Worm (Caenorhabditis elegans) whole organism, late embryonic: Measurements from ENCODE around the gene mca-1.
A peak's percentile ranks its signal among the peaks of the same experiment; 100 is the strongest.

Experiments used
- C38D4.7 ChIP-seq: fragments of 200-800 bp; sonication (Bioruptor generic); optimal IDR thresholded peaks from 2 replicates; lab custom pipeline; 2018; ENCODE audit warnings: mild to moderate bottlenecking, missing genetic modification characterization, moderate library complexity, missing compliant biosample characterization
- F13H6.1 ChIP-seq: sonication (generic microtip); optimal IDR thresholded peaks from 2 replicates; lab custom pipeline; 2016; ENCODE audit warnings: missing genetic modification characterization, missing compliant biosample characterization
- K09A11.1 ChIP-seq: sonication (generic microtip); optimal IDR thresholded peaks from 2 replicates; lab custom pipeline; 2017; ENCODE audit warnings: antibody characterized with exemption, mild to moderate bottlenecking, missing genetic modification characterization, missing compliant biosample characterization; ENCODE audit not compliant: insufficient read depth
- T23F11.4 ChIP-seq: fragments of 200-800 bp; sonication (Bioruptor generic); optimal IDR thresholded peaks from 2 replicates; lab custom pipeline; 2018; ENCODE audit warnings: mild to moderate bottlenecking, missing genetic modification characterization, missing compliant biosample characterization
- Y22D7AL.16 ChIP-seq: sonication (generic microtip); optimal IDR thresholded peaks from 2 replicates; lab custom pipeline; 2016; ENCODE audit warnings: missing genetic modification characterization, missing compliant biosample characterization
- ceh-14 ChIP-seq: sonication (generic microtip); optimal IDR thresholded peaks from 2 replicates; lab custom pipeline; 2016; ENCODE audit warnings: missing genotype, missing genetic modification characterization, missing compliant biosample characterization
- ceh-18 ChIP-seq: sonication (generic microtip); optimal IDR thresholded peaks from 2 replicates; lab custom pipeline; 2016; ENCODE audit warnings: missing genetic modification characterization, missing compliant biosample characterization
- ceh-19 ChIP-seq: fragments of 200-800 bp; sonication (Bioruptor generic); optimal IDR thresholded peaks from 2 replicates; lab custom pipeline; 2018; ENCODE audit warnings: mild to moderate bottlenecking, missing genetic modification characterization, missing compliant biosample characterization
- ceh-31 ChIP-seq: sonication (generic microtip); optimal IDR thresholded peaks from 2 replicates; lab custom pipeline; 2016; ENCODE audit warnings: missing genetic modification characterization, missing compliant biosample characterization
- ceh-9 ChIP-seq: sonication (generic microtip); optimal IDR thresholded peaks from 2 replicates; lab custom pipeline; 2016; ENCODE audit warnings: mild to moderate bottlenecking, missing genetic modification characterization, inconsistent platforms, missing compliant biosample characterization
- elt-2 ChIP-seq: sonication (generic microtip); optimal IDR thresholded peaks from 2 replicates; lab custom pipeline; 2016; ENCODE audit warnings: missing genetic modification reagents, missing genetic modification characterization, missing compliant biosample characterization
- ets-4 ChIP-seq: sonication (generic microtip); optimal IDR thresholded peaks from 2 replicates; lab custom pipeline; 2016; ENCODE audit warnings: missing genetic modification characterization, missing compliant biosample characterization
- fax-1 ChIP-seq: sonication (generic microtip); optimal IDR thresholded peaks from 2 replicates; lab custom pipeline; 2016; ENCODE audit warnings: missing genotype, missing genetic modification characterization, missing compliant biosample characterization
- fkh-10 ChIP-seq: fragments of 150-350 bp; optimal IDR thresholded peaks from 2 replicates; lab custom pipeline; 2014; ENCODE audit warnings: missing biosample characterization, missing genetic modification reagents, missing genetic modification characterization
- hlh-13 ChIP-seq: fragments of 200-800 bp; sonication (Bioruptor generic); optimal IDR thresholded peaks from 2 replicates; lab custom pipeline; 2018; ENCODE audit warnings: mild to moderate bottlenecking, missing genetic modification characterization, missing compliant biosample characterization
- hlh-30 ChIP-seq: sonication (generic microtip); optimal IDR thresholded peaks from 2 replicates; lab custom pipeline; 2017; ENCODE audit warnings: antibody characterized with exemption, missing genetic modification characterization, missing compliant biosample characterization; ENCODE audit not compliant: insufficient read depth
- lin-11 ChIP-seq: fragments of 200-800 bp; sonication (Bioruptor generic); optimal IDR thresholded peaks from 2 replicates; lab custom pipeline; 2018; ENCODE audit warnings: mild to moderate bottlenecking, missing genetic modification characterization, missing compliant biosample characterization
- madf-2 ChIP-seq: sonication (generic microtip); optimal IDR thresholded peaks from 2 replicates; lab custom pipeline; 2017; ENCODE audit warnings: missing genetic modification characterization, missing compliant biosample characterization
- mec-3 ChIP-seq: sonication (generic microtip); optimal IDR thresholded peaks from 2 replicates; lab custom pipeline; 2016; ENCODE audit warnings: borderline replicate concordance, missing genetic modification characterization, missing compliant biosample characterization
- nfya-1 ChIP-seq: sonication (generic microtip); optimal IDR thresholded peaks from 2 replicates; lab custom pipeline; 2017; ENCODE audit warnings: missing genetic modification characterization, mild to moderate bottlenecking, missing compliant biosample characterization, antibody characterized with exemption, moderate library complexity
- odd-2 ChIP-seq: sonication (generic microtip); optimal IDR thresholded peaks from 2 replicates; lab custom pipeline; 2017; ENCODE audit warnings: antibody characterized with exemption, mild to moderate bottlenecking, missing genetic modification characterization, missing compliant biosample characterization
- pat-9 ChIP-seq: fragments of 200-800 bp; sonication (Bioruptor generic); optimal IDR thresholded peaks from 2 replicates; lab custom pipeline; 2018; ENCODE audit warnings: mild to moderate bottlenecking, missing genetic modification characterization, moderate library complexity, missing compliant biosample characterization
- pax-1 ChIP-seq: fragments of 150-350 bp; optimal IDR thresholded peaks from 2 replicates; lab custom pipeline; 2014; ENCODE audit warnings: missing biosample characterization, missing genetic modification characterization
- pha-4 ChIP-seq: fragments of 150-350 bp; optimal IDR thresholded peaks from 2 replicates; lab custom pipeline; 2018; ENCODE audit warnings: missing biosample characterization, missing genetic modification reagents, missing genetic modification characterization
- sox-4 ChIP-seq: sonication (generic microtip); optimal IDR thresholded peaks from 2 replicates; lab custom pipeline; 2017; ENCODE audit warnings: mild to moderate bottlenecking, missing genetic modification characterization, inconsistent platforms, missing compliant biosample characterization
- unc-42 ChIP-seq: sonication (generic microtip); optimal IDR thresholded peaks from 2 replicates; lab custom pipeline; 2016; ENCODE audit warnings: missing genotype, missing genetic modification characterization, missing compliant biosample characterization
- ztf-16 ChIP-seq: sonication (generic microtip); optimal IDR thresholded peaks from 2 replicates; lab custom pipeline; 2017; ENCODE audit warnings: missing genetic modification characterization, missing compliant biosample characterization

Gene mca-1

ce11 chrIV:9677226-9677992 lies 42.7 kb upstream of the mca-1 start:
- TF ChIP-seq unc-42 (tag; lab: Kevin White, UChicago) (peak; percentile 88), ceh-18 (tag; lab: Kevin White, UChicago) (peak; percentile 7), elt-2 (peak; percentile 71), hlh-30 (tag; lab: Kevin White, UChicago) (peak; percentile 45), K09A11.1 (tag; lab: Kevin White, UChicago) (no peak), ceh-14 (no peak), hlh-13 (GFP tag; lab: Kevin White, UChicago) (no peak), ceh-31 (tag; lab: Kevin White, UChicago) (peak; percentile 53), C38D4.7 (GFP tag; lab: Kevin White, UChicago) (no peak), ceh-19 (no peak), nfya-1 (tag; lab: Kevin White, UChicago) (no peak)

- TF ChIP-seq ceh-14 (no peak), elt-2 (peak; percentile 34)
- TF ChIP-seq, all 69 proteins: peak for 1
Measured at ce11 chrIV:9676535-9676934, 41.8 kb upstream of the mca-1 start.

DNA sequence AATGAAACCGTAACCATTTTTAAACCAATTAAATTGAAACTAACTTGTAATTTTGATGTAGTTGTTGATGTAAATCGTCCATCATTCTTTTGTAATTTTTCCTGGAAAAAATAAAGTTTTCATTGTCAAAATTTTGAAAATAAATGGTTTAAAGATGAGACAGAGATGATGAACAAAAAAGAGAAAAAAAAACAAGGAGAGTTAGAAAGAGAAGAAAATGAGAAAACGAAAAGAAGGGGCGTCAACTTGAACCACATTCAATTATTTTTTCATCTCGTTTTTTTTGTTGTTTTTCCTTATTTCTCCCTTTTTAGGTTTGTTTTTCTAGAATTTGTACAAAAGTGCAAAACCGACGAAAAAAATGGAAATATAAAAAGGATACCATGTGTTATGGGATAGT lies 40.8 kb upstream of the mca-1 start, which contains the start of gene nhr-34:
TSS of gene nhr-34 (minus strand) at position 101 of the 400 bp plus-strand sequence.
- TF ChIP-seq unc-42 (tag; lab: Kevin White, UChicago) (peak; percentile 14), F13H6.1 (tag; lab: Kevin White, UChicago) (no peak), pat-9 (tag; lab: Kevin White, UChicago) (no peak)

DNA sequence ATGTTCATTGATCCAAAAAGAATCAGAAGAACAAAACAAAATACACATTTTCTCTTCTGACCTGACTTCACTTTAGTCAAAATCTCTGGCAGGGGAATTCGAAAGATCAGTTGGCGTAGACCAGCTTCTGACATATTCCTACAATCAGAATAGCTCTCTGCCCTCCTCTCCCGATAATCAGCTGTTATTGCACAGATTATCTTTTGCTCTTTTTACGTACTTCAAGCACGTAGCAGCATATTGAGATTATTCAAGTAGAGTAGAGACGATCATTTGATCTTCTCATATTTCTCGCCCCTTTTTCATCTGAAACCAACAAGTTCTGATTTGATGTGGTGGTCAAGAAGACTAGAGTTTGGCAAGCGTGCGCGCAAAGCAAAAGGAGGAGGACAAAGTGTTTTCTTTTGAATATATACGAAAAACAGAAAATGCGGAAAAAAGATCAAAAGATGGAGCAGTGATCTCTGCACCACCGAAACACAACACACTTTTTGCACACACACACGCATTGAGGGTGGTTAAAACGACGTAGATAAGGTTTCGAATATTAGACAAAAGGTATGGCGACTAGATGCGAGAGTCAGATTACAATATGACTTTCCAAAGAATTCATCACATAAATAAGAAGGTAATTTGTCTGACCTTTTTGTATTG lies 39.1 kb upstream of the mca-1 start:
- TF ChIP-seq F13H6.1 (tag; lab: Kevin White, UChicago) (no peak), ets-4 (tag; lab: Kevin White, UChicago) (no peak), nfya-1 (tag; lab: Kevin White, UChicago) (no peak), odd-2 (tag; lab: Kevin White, UChicago) (no peak), ceh-9 (no peak), pha-4 (no peak), Y22D7AL.16 (no peak)

DNA sequence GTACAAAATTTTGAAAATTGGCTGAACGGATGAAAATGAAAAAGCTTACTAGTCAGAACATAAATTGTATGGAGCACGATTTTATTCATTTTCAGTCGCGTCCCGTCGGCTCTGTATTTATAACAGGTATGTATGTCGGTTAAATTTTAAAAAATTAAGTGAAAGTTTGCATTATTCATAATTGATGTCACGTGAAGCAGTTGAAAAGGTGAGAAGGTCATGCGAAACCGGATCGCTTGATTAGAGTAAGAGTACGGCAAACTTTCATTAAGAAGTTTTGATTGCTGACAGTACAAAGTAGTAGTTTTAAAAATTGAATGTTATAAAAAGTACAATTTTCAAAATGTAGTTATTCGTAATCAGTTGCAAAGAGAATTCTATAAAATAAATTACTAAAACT lies 38.5 kb upstream of the mca-1 start:
- TF ChIP-seq madf-2 (tag; lab: Kevin White, UChicago) (no peak), fax-1 (tag; lab: Kevin White, UChicago) (no peak), T23F11.4 (GFP tag; lab: Kevin White, UChicago) (no peak), hlh-30 (tag; lab: Kevin White, UChicago) (no peak), lin-11 (tag; lab: Kevin White, UChicago) (no peak), mec-3 (tag; lab: Kevin White, UChicago) (no peak), pax-1 (tag; lab: Kevin White, UChicago) (no peak), ztf-16 (tag; lab: Kevin White, UChicago) (no peak), pha-4 (no peak), ceh-31 (tag; lab: Kevin White, UChicago) (no peak), fkh-10 (GFP tag; lab: Kevin White, UChicago) (no peak), sox-4 (no peak)

- TF ChIP-seq hlh-30 (tag; lab: Kevin White, UChicago): peak; percentile 30
- TF ChIP-seq ceh-31 (tag; lab: Kevin White, UChicago): no peak
Measured at ce11 chrIV:9672434-9672833, 37.7 kb upstream of the mca-1 start.
